Worm (Caenorhabditis elegans) whole organism, early embryonic: ENCODE results near the gene kbp-4.

Experiments used
- B0310.2 ChIP-seq: sonication (generic microtip); optimal IDR thresholded peaks from 2 replicates; lab custom pipeline; 2016; ENCODE audit warnings: mild to moderate bottlenecking, missing genetic modification characterization, missing compliant biosample characterization
- F13C5.2 ChIP-seq: sonication (generic microtip); optimal IDR thresholded peaks from 2 replicates; lab custom pipeline; 2017; ENCODE audit warnings: mild to moderate bottlenecking, missing genetic modification characterization, inconsistent platforms, missing compliant biosample characterization
- aly-1 ChIP-seq: sonication (generic microtip); optimal IDR thresholded peaks from 2 replicates; lab custom pipeline; 2016; ENCODE audit warnings: missing genetic modification characterization, missing compliant biosample characterization
- ama-1 ChIP-seq: fragments of 150-350 bp; optimal IDR thresholded peaks from 2 replicates; lab custom pipeline; 2014
- ceh-13 ChIP-seq: fragments of 200-800 bp; sonication (Bioruptor generic); optimal IDR thresholded peaks from 2 replicates; lab custom pipeline; 2018; ENCODE audit warnings: mild to moderate bottlenecking, missing genetic modification characterization, missing compliant biosample characterization
- ceh-36 ChIP-seq: sonication (generic microtip); optimal IDR thresholded peaks from 2 replicates; lab custom pipeline; 2016; ENCODE audit warnings: missing genetic modification characterization, inconsistent platforms, missing compliant biosample characterization
- ets-7 ChIP-seq: sonication (generic microtip); optimal IDR thresholded peaks from 2 replicates; lab custom pipeline; 2016; ENCODE audit warnings: missing genotype, missing genetic modification characterization, missing compliant biosample characterization
- flt-1 ChIP-seq: fragments of 200-800 bp; sonication (Bioruptor generic); IDR thresholded peaks from 2 replicates; pipeline ENCODE4 v1.3.6; 2022; ENCODE audit warnings: missing genetic modification characterization, missing compliant biosample characterization
- hmbx-1 ChIP-seq: sonication (generic microtip); optimal IDR thresholded peaks from 2 replicates; lab custom pipeline; 2016; ENCODE audit warnings: mild to moderate bottlenecking, missing genetic modification characterization, missing compliant biosample characterization
- hmg-4 ChIP-seq: fragments of 200-800 bp; sonication (Bioruptor generic); optimal IDR thresholded peaks from 2 replicates; lab custom pipeline; 2018; ENCODE audit warnings: mild to moderate bottlenecking, missing genetic modification characterization, missing compliant biosample characterization
- hnd-1 ChIP-seq: sonication (generic microtip); optimal IDR thresholded peaks from 2 replicates; lab custom pipeline; 2016; ENCODE audit warnings: missing genetic modification characterization, missing compliant biosample characterization
- pes-1 ChIP-seq: fragments of 200-800 bp; sonication (Bioruptor generic); IDR thresholded peaks from 2 replicates; pipeline ENCODE4 v1.3.6; 2022; ENCODE audit warnings: missing genetic modification reagents, missing genetic modification characterization, missing compliant biosample characterization
- scrt-1 ChIP-seq: fragments of 200-800 bp; sonication (Bioruptor generic); IDR thresholded peaks from 2 replicates; pipeline ENCODE4 v1.3.6; 2022; ENCODE audit warnings: missing genetic modification characterization, missing compliant biosample characterization
- sea-1 ChIP-seq: fragments of 200-800 bp; sonication (Bioruptor generic); conservative IDR thresholded peaks from 2 replicates; pipeline ENCODE4 v1.3.6; 2022; ENCODE audit warnings: missing genetic modification characterization, missing compliant biosample characterization
- tbx-11 ChIP-seq: fragments of 200-800 bp; sonication (Bioruptor generic); IDR thresholded peaks from 2 replicates; pipeline ENCODE4 v1.3.6; 2022; ENCODE audit warnings: missing genetic modification characterization, missing compliant biosample characterization
- tbx-37 ChIP-seq: fragments of 200-800 bp; sonication (Bioruptor generic); conservative IDR thresholded peaks from 2 replicates; pipeline ENCODE4 v1.3.6; 2022; ENCODE audit warnings: missing genetic modification reagents, missing genetic modification characterization, missing compliant biosample characterization
- tra-4 ChIP-seq: sonication (generic microtip); optimal IDR thresholded peaks from 2 replicates; lab custom pipeline; 2017; ENCODE audit warnings: missing genetic modification characterization, missing compliant biosample characterization

The kbp-4 gene

DNA sequence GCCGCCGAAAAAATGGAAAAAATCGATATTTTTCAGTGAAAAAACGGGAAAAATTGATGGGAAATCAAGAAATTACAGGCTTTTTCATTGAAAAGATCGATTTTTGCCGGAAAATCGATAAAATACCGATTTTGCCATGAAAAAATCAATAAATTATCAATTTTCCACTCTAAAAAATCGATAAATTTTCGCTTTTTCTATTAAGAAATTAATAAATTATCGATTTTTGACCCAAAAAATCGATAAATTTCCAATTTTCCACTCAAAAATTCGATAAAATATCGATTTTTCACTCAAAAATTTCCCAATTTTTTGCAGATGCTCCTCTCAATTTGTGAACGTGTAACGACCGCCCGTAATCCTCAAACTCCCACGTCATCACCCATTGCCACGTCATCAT, 13.7 kb downstream of the kbp-4 start:
- no peak for TF ChIP-seq flt-1
- TF ChIP-seq hmg-4 (GFP tag; lab: Kevin White, UChicago): no peak
- TF ChIP-seq ama-1 (lab: Kevin White, UChicago): no peak
- TF ChIP-seq scrt-1: no peak
- no peak for TF ChIP-seq aly-1
- no peak for TF ChIP-seq B0310.2 (tag; lab: Kevin White, UChicago)
- TF ChIP-seq hnd-1 (tag; lab: Kevin White, UChicago): no peak
- TF ChIP-seq ceh-13: no peak
- TF ChIP-seq pes-1 (GFP tag; lab: Robert Waterston, UW): no peak
- TF ChIP-seq tbx-37 (GFP tag; lab: Robert Waterston, UW): no peak
- no peak for TF ChIP-seq tbx-11
- no peak for TF ChIP-seq F13C5.2 (tag; lab: Kevin White, UChicago)
- no peak for TF ChIP-seq hmbx-1
- no peak for TF ChIP-seq sea-1
- TF ChIP-seq ets-7 (tag; lab: Kevin White, UChicago): no peak
- TF ChIP-seq ceh-36 (tag; lab: Kevin White, UChicago): no peak
- no peak for TF ChIP-seq tra-4

- TF ChIP-seq tbx-37 (GFP tag; lab: Robert Waterston, UW) (no peak), sea-1 (no peak), pes-1 (GFP tag; lab: Robert Waterston, UW) (no peak), ceh-36 (tag; lab: Kevin White, UChicago) (peak; percentile 89), aly-1 (no peak), hmg-4 (GFP tag; lab: Kevin White, UChicago) (no peak), scrt-1 (no peak)
Measured at ce11 chrIII:1099523-1099922, 18.8 kb downstream of the kbp-4 start.

DNA sequence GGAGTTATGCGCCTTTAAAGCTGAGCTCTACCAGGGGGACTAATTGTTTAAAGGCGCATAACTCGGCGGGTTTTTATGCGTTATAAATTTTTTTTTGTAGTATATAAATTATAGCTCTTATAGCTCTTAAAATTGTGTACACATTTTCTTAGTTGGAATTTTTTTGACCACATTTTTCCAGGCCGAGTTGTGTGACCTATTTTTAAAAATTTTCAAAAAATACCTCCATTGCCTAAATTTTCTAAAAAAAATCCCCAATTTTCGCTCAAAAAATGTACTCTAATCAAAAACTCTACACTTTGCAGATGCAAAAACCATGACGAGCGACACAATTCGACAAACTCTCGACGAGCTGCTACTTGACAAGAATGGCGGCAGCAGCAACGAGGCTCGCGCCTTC, 22.2 kb downstream of the kbp-4 start, which contains the start of gene exc-6:
TSS of gene exc-6 (plus strand) at position 301 of the 400 bp plus-strand sequence.
- TF ChIP-seq B0310.2 (tag; lab: Kevin White, UChicago): no peak
- no peak for TF ChIP-seq hmbx-1
- no peak for TF ChIP-seq ama-1 (lab: Kevin White, UChicago)
- no peak for TF ChIP-seq pes-1 (GFP tag; lab: Robert Waterston, UW)
- TF ChIP-seq ceh-36 (tag; lab: Kevin White, UChicago): no peak
- no peak for TF ChIP-seq hmg-4 (GFP tag; lab: Kevin White, UChicago)
- TF ChIP-seq sea-1: no peak
- no peak for TF ChIP-seq tra-4
- no peak for TF ChIP-seq ceh-13
- TF ChIP-seq tbx-37 (GFP tag; lab: Robert Waterston, UW): no peak
- no peak for TF ChIP-seq scrt-1
- no peak for TF ChIP-seq aly-1
- no peak for TF ChIP-seq flt-1
- no peak for TF ChIP-seq ets-7 (tag; lab: Kevin White, UChicago)
- TF ChIP-seq hnd-1 (tag; lab: Kevin White, UChicago): no peak
- no peak for TF ChIP-seq tbx-11

DNA sequence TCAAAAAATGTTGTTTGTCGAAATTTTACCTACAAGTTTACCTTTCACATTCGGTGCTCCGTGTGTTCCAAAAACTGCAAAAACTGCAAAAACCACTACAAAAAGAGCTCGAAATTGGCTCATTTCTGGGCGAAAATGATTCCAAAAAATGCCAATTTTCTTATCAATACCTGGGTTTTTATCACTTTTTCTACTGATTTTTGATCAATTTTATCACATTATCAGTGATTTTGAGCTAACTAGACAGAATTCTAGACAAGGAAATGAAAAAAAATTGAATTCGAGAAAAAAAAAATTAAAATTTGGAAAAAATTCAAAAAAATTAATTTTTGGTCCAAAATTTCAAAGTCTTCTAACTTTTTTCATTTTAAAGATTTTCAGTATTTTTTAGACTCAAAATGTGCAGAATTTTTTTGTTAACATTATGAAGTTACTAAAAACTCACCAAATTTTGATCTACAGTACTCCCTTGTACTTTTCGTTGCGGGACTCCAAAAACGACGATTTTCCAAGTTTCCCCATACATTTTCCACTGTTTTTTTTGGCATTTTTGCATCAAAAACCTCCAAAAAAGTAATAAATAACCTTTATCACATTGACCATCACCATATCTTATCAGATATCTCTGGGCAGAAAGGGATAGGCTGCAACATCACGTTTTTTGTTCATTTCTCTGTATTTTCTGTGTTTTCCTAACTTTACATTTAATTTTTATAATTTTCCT, 35.3 kb downstream of the kbp-4 start, which contains the start of the genes F58B6.1 and acsd-1:
TSS of gene F58B6.1 (minus strand) at position 133 of the 724 bp plus-strand sequence.
TSS of gene acsd-1 (plus strand) at position 674 of the 724 bp plus-strand sequence.
- no peak for TF ChIP-seq ets-7 (tag; lab: Kevin White, UChicago)
- TF ChIP-seq F13C5.2 (tag; lab: Kevin White, UChicago): no peak
- TF ChIP-seq hnd-1 (tag; lab: Kevin White, UChicago): no peak

ce11 chrIII:1122239-1122638, 41.5 kb downstream of the kbp-4 start:
- TF ChIP-seq aly-1 (peak; percentile 28), ets-7 (tag; lab: Kevin White, UChicago) (peak; percentile 44), tbx-11 (peak; percentile 79), B0310.2 (tag; lab: Kevin White, UChicago) (peak; percentile 51), pes-1 (GFP tag; lab: Robert Waterston, UW) (peak; percentile 80), flt-1 (peak; percentile 69), tra-4 (no peak), ceh-13 (peak; percentile 25), ama-1 (lab: Kevin White, UChicago) (no peak), ceh-36 (tag; lab: Kevin White, UChicago) (peak; percentile 67), tbx-37 (GFP tag; lab: Robert Waterston, UW) (peak; percentile 57), hmg-4 (GFP tag; lab: Kevin White, UChicago) (peak; percentile 84), sea-1 (0 out of 2 replicates have a peak, but pooled peaks have one; percentile 60), scrt-1 (peak; percentile 83), F13C5.2 (tag; lab: Kevin White, UChicago) (peak; percentile 64), hmbx-1 (peak; percentile 18), hnd-1 (tag; lab: Kevin White, UChicago) (peak; percentile 28)

- TF ChIP-seq tbx-11 (no peak), B0310.2 (tag; lab: Kevin White, UChicago) (no peak), scrt-1 (no peak), ceh-13 (no peak), tbx-37 (GFP tag; lab: Robert Waterston, UW) (no peak), F13C5.2 (tag; lab: Kevin White, UChicago) (no peak), ets-7 (tag; lab: Kevin White, UChicago) (no peak), ama-1 (lab: Kevin White, UChicago) (no peak)
Measured at ce11 chrIII:1125494-1125893, 44.8 kb downstream of the kbp-4 start.
